Worm (Caenorhabditis elegans): Measurements from ENCODE around the gene R74.8.

The R74.8 gene

DNA sequence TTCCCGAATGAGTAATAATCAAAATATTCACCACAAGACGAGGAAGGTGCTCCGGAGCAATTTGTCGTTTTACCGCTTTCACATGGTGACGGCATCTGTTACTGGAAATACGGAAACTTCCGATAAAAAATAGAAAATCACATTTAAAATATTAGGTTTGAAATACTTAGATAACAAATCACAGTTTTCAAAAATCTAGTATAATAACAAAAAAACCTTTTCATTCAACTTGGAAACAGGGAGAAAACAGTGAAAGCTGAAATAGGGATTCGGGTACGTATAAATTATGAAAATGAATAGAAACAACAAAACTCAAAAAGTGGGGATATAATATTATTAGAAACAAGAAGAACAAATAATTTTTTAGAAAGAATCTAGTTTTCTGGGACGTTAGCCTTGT lies 24.7 kb upstream of the R74.8 start, which contains the start of gene C16C10.1:
TSS of gene C16C10.1 (minus strand) at position 101 of the 400 bp plus-strand sequence.
- TF ChIP-seq spr-3 (GFP tag; optimal IDR thresholded peaks at IDR 0.05) (no peak), daf-8 (GFP tag; IDR thresholded peaks at IDR 0.05) (no peak), F10B5.3 (tag; optimal IDR thresholded peaks at IDR 0.05) (no peak), snpc-1.2 (GFP tag; IDR thresholded peaks at IDR 0.05) (no peak), nhr-102 (tag; optimal IDR thresholded peaks at IDR 0.05) (no peak), ama-1 (optimal IDR thresholded peaks at IDR 0.05) (no peak), lin-38 (GFP tag; IDR thresholded peaks at IDR 0.05) (no peak), nhr-25 (tag; optimal IDR thresholded peaks at IDR 0.05; ENCODE audit: borderline replicate concordance, insufficient read depth) (no peak), arid-1 (GFP tag; conservative IDR thresholded peaks at IDR 0.05) (no peak), zip-11 (GFP tag; IDR thresholded peaks at IDR 0.05) (no peak)

DNA sequence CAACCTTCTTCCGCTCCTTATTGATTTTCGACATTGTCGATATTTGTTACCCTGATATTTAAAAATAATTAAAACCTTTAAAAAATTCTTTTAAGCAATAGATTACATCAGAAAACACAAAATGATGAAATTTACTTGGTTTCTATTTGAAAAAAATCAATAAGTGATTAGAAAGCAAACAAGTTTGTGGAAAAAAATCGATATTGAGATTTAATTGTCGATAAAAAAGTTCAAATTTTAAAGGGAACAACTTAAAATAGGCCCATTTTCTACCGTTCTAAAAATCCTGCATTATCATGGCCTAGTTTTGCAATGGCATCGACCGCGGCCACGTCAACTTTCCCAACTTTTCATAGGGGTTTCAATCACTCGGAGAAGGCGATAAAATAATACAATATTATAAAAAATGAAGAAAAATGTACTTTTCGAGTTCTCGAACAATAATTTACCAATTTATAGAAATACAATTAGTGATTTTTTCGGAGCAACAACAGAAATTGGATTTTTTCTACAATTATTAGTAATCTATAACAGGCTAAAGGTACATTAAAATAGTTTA lies 19.2 kb upstream of the R74.8 start, which contains the start of gene lars-1:
TSS of gene lars-1 (minus strand) at position 51 of the 559 bp plus-strand sequence.
- TF ChIP-seq nhr-10 (tag; optimal IDR thresholded peaks at IDR 0.05) = no peak
- TF ChIP-seq mes-2 (tag; optimal IDR thresholded peaks at IDR 0.05; ENCODE audit: poor library complexity, severe bottlenecking) = peak; percentile 68
- peak; percentile 60 for TF ChIP-seq ceh-28 (tag; optimal IDR thresholded peaks at IDR 0.05)

ce11 chrIII:4187845-4188244 lies 18.2 kb upstream of the R74.8 start, which contains the start of gene R74.2:
TSS of gene R74.2 (plus strand) at chrIII:4188160.
- TF ChIP-seq hlh-11 (tag; optimal IDR thresholded peaks at IDR 0.05) = peak; percentile 17
- no peak for TF ChIP-seq dmd-8 (GFP tag; IDR thresholded peaks at IDR 0.05)

ce11 chrIII:4189602-4190001 lies 16.5 kb upstream of the R74.8 start:
- peak; percentile 0 for TF ChIP-seq nhr-28 (tag; optimal IDR thresholded peaks at IDR 0.05)
- no peak for TF ChIP-seq unc-130 (GFP tag; optimal IDR thresholded peaks at IDR 0.05)
- TF ChIP-seq nhr-11 (tag; optimal IDR thresholded peaks at IDR 0.05) = no peak
- TF ChIP-seq F44E2.7 (GFP tag; IDR thresholded peaks at IDR 0.05) = no peak
- TF ChIP-seq rbr-2 (tag; optimal IDR thresholded peaks at IDR 0.05) = no peak
- TF ChIP-seq mxl-2 (GFP tag; conservative IDR thresholded peaks at IDR 0.05) = no peak
- no peak for TF ChIP-seq ceh-44 (GFP tag; IDR thresholded peaks at IDR 0.05)
- TF ChIP-seq ceh-20 (GFP tag; IDR thresholded peaks at IDR 0.05) = no peak
- TF ChIP-seq lin-39 (tag; optimal IDR thresholded peaks at IDR 0.05) = no peak
- TF ChIP-seq zag-1 (tag; optimal IDR thresholded peaks at IDR 0.05) = no peak
- no peak for TF ChIP-seq tag-97 (GFP tag; IDR thresholded peaks at IDR 0.05)
- TF ChIP-seq hlh-11 (tag; optimal IDR thresholded peaks at IDR 0.05) = peak; percentile 6
- no peak for TF ChIP-seq attf-4 (tag; optimal IDR thresholded peaks at IDR 0.05)
- no peak for TF ChIP-seq ces-1 (GFP tag; optimal IDR thresholded peaks at IDR 0.05)
- no peak for TF ChIP-seq daf-16 (GFP tag; optimal IDR thresholded peaks at IDR 0.05)
- TF ChIP-seq daf-16 (tag; optimal IDR thresholded peaks at IDR 0.05) = no peak
- no peak for TF ChIP-seq dmd-9 (GFP tag; IDR thresholded peaks at IDR 0.05)
- no peak for TF ChIP-seq unc-39 (tag; optimal IDR thresholded peaks at IDR 0.05)

DNA sequence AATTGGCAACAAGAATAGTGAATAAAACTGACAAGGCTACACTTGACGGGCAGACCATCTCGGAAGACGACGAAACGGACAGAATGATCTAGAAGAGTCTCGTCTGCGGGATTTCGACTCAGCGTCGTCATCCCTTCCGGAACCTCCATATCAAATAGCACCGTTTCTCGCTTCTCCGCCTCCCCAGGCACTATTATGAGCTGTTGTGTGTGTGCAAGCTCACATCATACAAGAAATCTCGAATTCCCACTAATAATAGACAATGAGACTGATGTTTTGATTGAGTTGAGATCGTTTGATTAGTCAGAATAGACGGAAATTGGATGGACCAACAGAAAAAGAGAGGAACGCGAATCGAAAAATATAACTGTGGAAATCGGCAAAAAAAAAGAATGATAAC lies 15.8 kb upstream of the R74.8 start, which contains the start of gene spp-28:
TSS of gene spp-28 (minus strand) at position 101 of the 400 bp plus-strand sequence.
- TF ChIP-seq Y75B8A.6 (GFP tag; IDR thresholded peaks at IDR 0.05) (no peak), nhr-42 (GFP tag; IDR thresholded peaks at IDR 0.05) (no peak), T26A8.4 (GFP tag; IDR thresholded peaks at IDR 0.05) (no peak), duxl-1 (tag; optimal IDR thresholded peaks at IDR 0.05; ENCODE audit: poor library complexity) (no peak), sdz-12 (GFP tag; optimal IDR thresholded peaks at IDR 0.05) (no peak), unc-39 (tag; optimal IDR thresholded peaks at IDR 0.05) (no peak), mdt-29 (GFP tag; IDR thresholded peaks at IDR 0.05) (no peak), ceh-82 (tag; optimal IDR thresholded peaks at IDR 0.05) (no peak)
